Worm (Caenorhabditis elegans): ENCODE data around the gene T22F3.7.
A peak's percentile ranks its signal among the peaks of the same experiment; 100 is the strongest.

The T22F3.7 gene

DNA sequence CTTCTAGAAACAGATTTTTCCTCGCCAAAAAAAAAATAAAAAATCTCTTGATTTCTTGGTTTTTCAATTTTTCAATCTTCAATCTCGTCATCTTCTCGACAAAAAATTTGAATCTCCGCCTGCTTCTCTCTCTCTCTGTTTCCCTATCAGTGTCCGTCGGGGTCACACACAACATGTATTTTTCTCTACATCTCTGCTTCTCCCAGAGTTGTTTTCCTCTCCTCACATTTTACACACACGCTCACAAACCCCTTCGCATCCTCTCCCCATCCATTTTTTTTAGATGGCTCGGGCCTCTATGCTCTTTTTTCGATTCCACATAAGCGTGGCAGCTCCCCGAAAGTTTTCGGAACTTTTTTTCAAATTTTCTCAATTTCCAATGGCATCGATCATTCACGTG is 20.7 kb downstream of the T22F3.7 start:
- TF ChIP-seq snpc-4 (GFP tag; optimal IDR thresholded peaks at IDR 0.05): no peak
- TF ChIP-seq snpc-4 (tag; optimal IDR thresholded peaks at IDR 0.05): peak in 1 of 4 experiments; percentile 5
- no peak for TF ChIP-seq rec-8 (tag; optimal IDR thresholded peaks at IDR 0.05)
- no peak for TF ChIP-seq ceh-100 (GFP tag; IDR thresholded peaks at IDR 0.05)
- no peak for TF ChIP-seq F23B12.7 (tag; optimal IDR thresholded peaks at IDR 0.05; ENCODE audit: insufficient read depth)
- no peak for TF ChIP-seq sdz-38 (tag; optimal IDR thresholded peaks at IDR 0.05)
- TF ChIP-seq ztf-22 (GFP tag; optimal IDR thresholded peaks at IDR 0.05): no peak
- TF ChIP-seq lag-1 (GFP tag; IDR thresholded peaks at IDR 0.05): no peak
- peak; percentile 58 for TF ChIP-seq nhr-80 (tag; optimal IDR thresholded peaks at IDR 0.05)
- TF ChIP-seq dox-1 (GFP tag; IDR thresholded peaks at IDR 0.05): no peak
- TF ChIP-seq ztf-3 (GFP tag; optimal IDR thresholded peaks at IDR 0.05): no peak
- peak; percentile 24; the same call in 1 of the 2 replicates for TF ChIP-seq rcor-1 (GFP tag; IDR thresholded peaks at IDR 0.05)
- no peak for TF ChIP-seq sptf-2 (GFP tag; optimal IDR thresholded peaks at IDR 0.05)
- no peak for TF ChIP-seq B0019.2 (GFP tag; conservative IDR thresholded peaks at IDR 0.05)
- no peak for TF ChIP-seq F52B5.7 (tag; optimal IDR thresholded peaks at IDR 0.05)
- no peak for TF ChIP-seq K11D2.4 (GFP tag; IDR thresholded peaks at IDR 0.05)
- no peak for TF ChIP-seq madf-10 (tag; optimal IDR thresholded peaks at IDR 0.05)
- no peak for TF ChIP-seq F49E8.2 (tag; optimal IDR thresholded peaks at IDR 0.05; ENCODE audit: insufficient read depth)
- no peak for TF ChIP-seq sea-2 (GFP tag; IDR thresholded peaks at IDR 0.05)
- TF ChIP-seq pbrm-1 (GFP tag; IDR thresholded peaks at IDR 0.05): no peak
- no peak for TF ChIP-seq mxl-1 (tag; optimal IDR thresholded peaks at IDR 0.05)
- peak; percentile 11 for TF ChIP-seq lin-54 (GFP tag; optimal IDR thresholded peaks at IDR 0.05)
- TF ChIP-seq madf-6 (GFP tag; IDR thresholded peaks at IDR 0.05): no peak; the same call in 1 of the 2 replicates
- TF ChIP-seq F57A8.1 (GFP tag; optimal IDR thresholded peaks at IDR 0.05): no peak
- TF ChIP-seq lin-40 (tag; optimal IDR thresholded peaks at IDR 0.05): no peak
- no peak for TF ChIP-seq T26A5.8 (tag; optimal IDR thresholded peaks at IDR 0.05)
- no peak for TF ChIP-seq ztf-18 (tag; optimal IDR thresholded peaks at IDR 0.05)
- TF ChIP-seq atf-7 (tag; optimal IDR thresholded peaks at IDR 0.05): peak; percentile 12
- peak; percentile 49 for TF ChIP-seq ama-1 (optimal IDR thresholded peaks at IDR 0.05)
- no peak for TF ChIP-seq ama-1 (GFP tag; optimal IDR thresholded peaks at IDR 0.05)
- TF ChIP-seq Y56A3A.18 (GFP tag; IDR thresholded peaks at IDR 0.05): no peak
- TF ChIP-seq attf-5 (GFP tag; optimal IDR thresholded peaks at IDR 0.05): peak; percentile 70
- TF ChIP-seq lin-26 (GFP tag; IDR thresholded peaks at IDR 0.05): no peak
- no peak for TF ChIP-seq Y53G8AR.9 (GFP tag; conservative IDR thresholded peaks at IDR 0.05)
- no peak for TF ChIP-seq athp-1 (tag; optimal IDR thresholded peaks at IDR 0.05)
- no peak for TF ChIP-seq nhr-120 (GFP tag; IDR thresholded peaks at IDR 0.05)
- no peak for TF ChIP-seq egrh-3 (GFP tag; IDR thresholded peaks at IDR 0.05)
- no peak for TF ChIP-seq hsf-1 (GFP tag; IDR thresholded peaks at IDR 0.05)
- TF ChIP-seq egl-44 (GFP tag; IDR thresholded peaks at IDR 0.05): no peak
- no peak for TF ChIP-seq bed-2 (GFP tag; IDR thresholded peaks at IDR 0.05)
- no peak for TF ChIP-seq fkh-3 (tag; optimal IDR thresholded peaks at IDR 0.05)
- no peak for TF ChIP-seq madf-8 (GFP tag; conservative IDR thresholded peaks at IDR 0.05)
- no peak for TF ChIP-seq dpff-1 (tag; optimal IDR thresholded peaks at IDR 0.05)
- peak; percentile 51 for TF ChIP-seq hmg-1.2 (GFP tag; IDR thresholded peaks at IDR 0.05)
- TF ChIP-seq hrde-1 (tag; optimal IDR thresholded peaks at IDR 0.05; ENCODE audit: borderline replicate concordance): no peak
- TF ChIP-seq aptf-3 (GFP tag; IDR thresholded peaks at IDR 0.05): no peak
- TF ChIP-seq nhr-179 (tag; optimal IDR thresholded peaks at IDR 0.05): no peak
- no peak for TF ChIP-seq B0035.1 (tag; optimal IDR thresholded peaks at IDR 0.05)
- no peak for TF ChIP-seq lir-1 (GFP tag; conservative IDR thresholded peaks at IDR 0.05)
- TF ChIP-seq chd-7 (tag; optimal IDR thresholded peaks at IDR 0.05): no peak
- TF ChIP-seq somi-1 (GFP tag; optimal IDR thresholded peaks at IDR 0.05): peak; percentile 31
